Fruit fly (Drosophila melanogaster) whole organism, wandering third instar larva: ENCODE data around the gene CG32669.

Source experiments
- Abd-B ChIP-seq: fragments of >200 bp; optimal IDR thresholded peaks from 2 replicates; lab custom pipeline; 2017; ENCODE audit warnings: missing biosample characterization, missing genetic modification characterization
- CG32264 ChIP-seq: fragments of 200-800 bp; sonication (Bioruptor generic); optimal IDR thresholded peaks from 2 replicates; lab custom pipeline; 2016; ENCODE audit warnings: missing biosample characterization, missing genetic modification characterization
- CG9705 ChIP-seq: fragments of 200-800 bp; sonication (Bioruptor generic); optimal IDR thresholded peaks from 2 replicates; lab custom pipeline; 2018; ENCODE audit warnings: missing biosample characterization, mild to moderate bottlenecking, missing genetic modification characterization
- CrebA ChIP-seq: fragments of 200-800 bp; sonication (Bioruptor generic); optimal IDR thresholded peaks from 2 replicates; lab custom pipeline; 2016; ENCODE audit warnings: missing biosample characterization, mild to moderate bottlenecking, missing genetic modification characterization, borderline replicate concordance
- Dif ChIP-seq: fragments of 200-275, 200-300 bp; sonication (Bioruptor generic); optimal IDR thresholded peaks from 2 replicates; lab custom pipeline; 2018; ENCODE audit warnings: missing biosample characterization, missing genetic modification characterization; ENCODE audit not compliant: partially characterized antibody
- GATAd ChIP-seq: sonication (Bioruptor generic); optimal IDR thresholded peaks from 2 replicates; lab custom pipeline; 2016; ENCODE audit warnings: missing biosample characterization, missing genetic modification characterization
- HLH106 ChIP-seq: fragments of 200-800 bp; optimal IDR thresholded peaks from 3 replicates; lab custom pipeline; 2019; ENCODE audit warnings: missing biosample characterization, mild to moderate bottlenecking, missing genetic modification characterization, moderate library complexity
- Hnf4 ChIP-seq: fragments of 200-800 bp; sonication (Bioruptor generic); optimal IDR thresholded peaks from 2 replicates; lab custom pipeline; 2016; ENCODE audit warnings: missing biosample characterization, mild to moderate bottlenecking, missing genetic modification characterization
- Hr78 ChIP-seq: fragments of >200 bp; optimal IDR thresholded peaks from 2 replicates; lab custom pipeline; 2017; ENCODE audit warnings: missing biosample characterization, missing genetic modification characterization
- Hr83 ChIP-seq: fragments of 200-300 bp; sonication (Bioruptor generic); optimal IDR thresholded peaks from 2 replicates; lab custom pipeline; 2016; ENCODE audit warnings: missing biosample characterization, mild to moderate bottlenecking, missing genetic modification characterization, moderate library complexity; ENCODE audit not compliant: poor library complexity, severe bottlenecking
- Jra ChIP-seq: sonication (Bioruptor generic); optimal IDR thresholded peaks from 2 replicates; lab custom pipeline; 2016; ENCODE audit warnings: missing biosample characterization, missing genetic modification characterization
- Mio ChIP-seq: sonication (Bioruptor generic); optimal IDR thresholded peaks from 2 replicates; lab custom pipeline; 2016; ENCODE audit warnings: missing biosample characterization, missing genetic modification characterization
- Myc ChIP-seq: fragments of >200 bp; optimal IDR thresholded peaks from 2 replicates; lab custom pipeline; 2017
- OdsH ChIP-seq: fragments of 200-800 bp; sonication (Bioruptor generic); optimal IDR thresholded peaks from 2 replicates; lab custom pipeline; 2016; ENCODE audit warnings: missing biosample characterization, mild to moderate bottlenecking, missing genetic modification characterization
- Rel ChIP-seq, 2 experiments: fragments of 200-800 bp; sonication (Bioruptor generic) in 1 of 2; optimal IDR thresholded peaks; 2 replicates in 1 of 2; 3 replicates in 1 of 2; lab custom pipeline; 2016 to 2019; ENCODE audit warnings: mild to moderate bottlenecking in 2 of 2, missing biosample characterization in 2 of 2, missing genetic modification characterization in 2 of 2, moderate library complexity in 1 of 2
- Sp1 ChIP-seq: fragments of 200-800 bp; sonication (Bioruptor generic); optimal IDR thresholded peaks from 3 replicates; lab custom pipeline; 2019; ENCODE audit warnings: missing biosample characterization, mild to moderate bottlenecking, missing genetic modification characterization, moderate library complexity
- Vsx2 ChIP-seq: fragments of 200-300, 225-300 bp; sonication (Bioruptor generic); optimal IDR thresholded peaks from 2 replicates; lab custom pipeline; 2018; ENCODE audit warnings: missing biosample characterization, missing genetic modification characterization; ENCODE audit not compliant: partially characterized antibody
- brk ChIP-seq: fragments of 200-800 bp; sonication (Bioruptor generic); optimal IDR thresholded peaks from 2 replicates; lab custom pipeline; 2016; ENCODE audit warnings: missing biosample characterization, mild to moderate bottlenecking, missing genetic modification characterization
- dmrt93B ChIP-seq: fragments of 200-800 bp; sonication (Bioruptor generic); optimal IDR thresholded peaks from 2 replicates; lab custom pipeline; 2018; ENCODE audit warnings: missing biosample characterization, mild to moderate bottlenecking, missing genetic modification characterization
- dsf ChIP-seq: sonication (Bioruptor generic); optimal IDR thresholded peaks from 2 replicates; lab custom pipeline; 2016; ENCODE audit warnings: missing biosample characterization, missing genetic modification characterization, borderline replicate concordance
- ey ChIP-seq: fragments of 200-800 bp; sonication (Bioruptor generic); optimal IDR thresholded peaks from 2 replicates; lab custom pipeline; 2016; ENCODE audit warnings: missing biosample characterization, missing genetic modification characterization
- foxo ChIP-seq, 2 experiments: fragments of 200-800 bp; sonication (Bioruptor generic); optimal IDR thresholded peaks; 2 replicates in 1 of 2; 3 replicates in 1 of 2; lab custom pipeline; 2016 to 2017; ENCODE audit warnings: missing biosample characterization in 2 of 2, missing genetic modification characterization in 2 of 2
- fru ChIP-seq: fragments of 200-800 bp; sonication (Bioruptor generic); optimal IDR thresholded peaks from 3 replicates; lab custom pipeline; 2016; ENCODE audit warnings: missing biosample characterization, mild to moderate bottlenecking, missing genetic modification characterization
- h ChIP-seq: fragments of 200-800 bp; sonication (Bioruptor generic); optimal IDR thresholded peaks from 3 replicates; lab custom pipeline; 2016; ENCODE audit warnings: missing biosample characterization, mild to moderate bottlenecking, missing genetic modification characterization
- jim ChIP-seq: fragments of 175-275, 200-325 bp; sonication (Bioruptor generic); optimal IDR thresholded peaks from 2 replicates; lab custom pipeline; 2016; ENCODE audit warnings: missing biosample characterization, mild to moderate bottlenecking, missing genetic modification characterization
- lola ChIP-seq: fragments of >200 bp; optimal IDR thresholded peaks from 2 replicates; lab custom pipeline; 2017; ENCODE audit warnings: missing biosample characterization, missing genetic modification characterization
- pan ChIP-seq: fragments of >200 bp; optimal IDR thresholded peaks from 2 replicates; lab custom pipeline; 2017
- psq ChIP-seq: fragments of 200-800 bp; sonication (Bioruptor generic); optimal IDR thresholded peaks from 3 replicates; lab custom pipeline; 2017; ENCODE audit warnings: missing biosample characterization, mild to moderate bottlenecking, missing genetic modification characterization, moderate library complexity
- rgr ChIP-seq: fragments of 200-800 bp; sonication (Bioruptor generic); optimal IDR thresholded peaks from 3 replicates; lab custom pipeline; 2016; ENCODE audit warnings: missing biosample characterization, mild to moderate bottlenecking, missing genetic modification characterization
- sage ChIP-seq: fragments of 200-800 bp; sonication (Bioruptor generic); optimal IDR thresholded peaks from 2 replicates; lab custom pipeline; 2016; ENCODE audit warnings: missing biosample characterization, mild to moderate bottlenecking, missing genetic modification characterization
- sv ChIP-seq: fragments of 200-800 bp; sonication (Bioruptor generic); optimal IDR thresholded peaks from 3 replicates; lab custom pipeline; 2016; ENCODE audit warnings: missing biosample characterization, missing genetic modification characterization
- tai ChIP-seq: sonication (Bioruptor generic); optimal IDR thresholded peaks from 2 replicates; lab custom pipeline; 2016; ENCODE audit warnings: missing biosample characterization, missing genetic modification characterization
- usp ChIP-seq: fragments of >200 bp; optimal IDR thresholded peaks from 2 replicates; lab custom pipeline; 2017; ENCODE audit warnings: missing biosample characterization, missing genetic modification characterization
- woc ChIP-seq: sonication (Bioruptor generic); optimal IDR thresholded peaks from 2 replicates; lab custom pipeline; 2016; ENCODE audit warnings: missing biosample characterization, mild to moderate bottlenecking, missing genetic modification characterization

The CG32669 gene

DNA sequence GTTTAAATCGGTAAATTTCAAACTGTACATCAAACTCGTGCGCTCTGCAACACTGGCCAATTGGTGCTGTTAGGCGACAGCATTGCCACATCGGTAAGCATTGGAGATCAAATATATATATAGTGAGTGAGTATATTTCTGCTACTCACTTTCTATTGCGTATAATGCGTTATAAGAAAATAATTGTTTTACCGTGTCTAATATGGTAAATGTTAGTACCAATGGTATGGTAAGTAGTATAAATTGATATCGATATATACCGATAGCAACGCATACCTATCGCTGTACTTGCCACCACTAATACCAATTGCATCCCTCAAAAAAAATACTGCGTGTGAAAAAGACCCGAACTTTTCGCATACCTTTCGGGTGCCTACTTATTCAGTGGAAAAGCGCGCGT lies 12.5 kb upstream of the CG32669 start, which contains the start of the genes sofe and CG2186 (continued):
- TF ChIP-seq HLH106: peak; percentile 58
- peak; percentile 30 for TF ChIP-seq Hr83 (GFP tag; lab: Kevin White, UChicago)
- TF ChIP-seq Rel (GFP tag; optimal IDR thresholded peaks at IDR 0.05; lab: Kevin White, UChicago): no peak
- peak; percentile 73 for TF ChIP-seq Rel (tag; optimal IDR thresholded peaks at IDR 0.05; lab: Kevin White, UChicago)

- TF ChIP-seq Hr78 (GFP tag; lab: Kevin White, UChicago) (no peak), Hr83 (GFP tag; lab: Kevin White, UChicago) (no peak), GATAd (GFP tag; lab: Kevin White, UChicago) (no peak), pan (no peak), Vsx2 (no peak), HLH106 (no peak), Dif (GFP tag; lab: Kevin White, UChicago) (no peak), sv (GFP tag; lab: Kevin White, UChicago) (no peak), brk (GFP tag; lab: Kevin White, UChicago) (no peak), CrebA (GFP tag; lab: Kevin White, UChicago) (no peak), sage (GFP tag; lab: Kevin White, UChicago) (no peak)
- TF ChIP-seq, all 38 proteins: peak for 0
These were observed 9.8 kb upstream of the CG32669 start, which contains the start of gene feo for dm6 chrX:10854686-10855085. TSS of gene feo (minus strand) at chrX:10854869.

dm6 chrX:10848565-10848964 lies 3.7 kb upstream of the CG32669 start, which contains the start of gene CG2202:
TSS of gene CG2202 (plus strand) at chrX:10848757.
- no peak for TF ChIP-seq Hr83 (GFP tag; lab: Kevin White, UChicago)
- TF ChIP-seq Dif (GFP tag; lab: Kevin White, UChicago): no peak
- TF ChIP-seq rgr (GFP tag; lab: Kevin White, UChicago): peak; percentile 11
- no peak for TF ChIP-seq dsf (GFP tag; lab: Kevin White, UChicago)
- TF ChIP-seq, all 38 proteins: peak for 1

dm6 chrX:10847447-10847846 lies 2.6 kb upstream of the CG32669 start:
- TF ChIP-seq Hnf4 (GFP tag; lab: Kevin White, UChicago): no peak
- no peak for TF ChIP-seq Abd-B (GFP tag; lab: Kevin White, UChicago)
- no peak for TF ChIP-seq CrebA (GFP tag; lab: Kevin White, UChicago)
- TF ChIP-seq Mio (GFP tag; lab: Kevin White, UChicago): no peak
- TF ChIP-seq Dif (GFP tag; lab: Kevin White, UChicago): no peak
- no peak for TF ChIP-seq h (GFP tag; lab: Kevin White, UChicago)
- TF ChIP-seq brk (GFP tag; lab: Kevin White, UChicago): no peak
- TF ChIP-seq, all 38 proteins: peak for 0

DNA sequence GAGAGGGAATG lies 2.4 kb upstream of the CG32669 start, which contains the start of gene Pgls:
Pgls (plus strand) TSS at position 3 of the 11 bp plus-strand sequence.
- TF ChIP-seq Hr78 (GFP tag; lab: Kevin White, UChicago): no peak
- no peak for TF ChIP-seq foxo (GFP tag; optimal IDR thresholded peaks at IDR 0.05; lab: Kevin White, UChicago)
- TF ChIP-seq dmrt93B (GFP tag; lab: Kevin White, UChicago): no peak

DNA sequence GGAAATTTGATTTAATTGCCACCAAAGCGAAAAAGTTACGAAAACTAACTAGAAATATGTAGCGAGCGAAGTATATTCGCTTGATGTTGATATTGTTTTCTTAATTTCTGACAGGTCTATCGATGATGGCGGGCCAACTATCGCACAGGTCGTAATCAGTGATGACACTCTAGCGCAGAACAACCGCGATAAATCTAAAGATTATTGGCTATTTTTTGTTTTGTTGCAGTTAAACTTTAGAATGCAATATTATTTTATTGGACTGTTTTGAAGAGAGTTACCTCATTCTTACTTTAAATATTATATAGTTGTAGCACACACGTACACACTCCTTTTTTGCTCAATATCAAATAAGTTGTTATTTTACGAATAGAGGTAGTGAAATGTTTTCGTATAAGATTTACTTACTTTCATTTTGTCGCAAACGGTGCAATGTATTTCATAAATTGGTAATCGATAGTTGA lies 2.1 kb upstream of the CG32669 start, which contains the start of gene sbr:
sbr (minus strand) TSS at position 121 of the 464 bp plus-strand sequence.
- TF ChIP-seq Hr78 (GFP tag; lab: Kevin White, UChicago) (no peak), dsf (GFP tag; lab: Kevin White, UChicago) (no peak), CrebA (GFP tag; lab: Kevin White, UChicago) (no peak), GATAd (GFP tag; lab: Kevin White, UChicago) (no peak), Rel (GFP tag; optimal IDR thresholded peaks at IDR 0.05; lab: Kevin White, UChicago) (no peak), Rel (tag; optimal IDR thresholded peaks at IDR 0.05; lab: Kevin White, UChicago) (no peak), ey (GFP tag; lab: Kevin White, UChicago) (peak; percentile 11), dmrt93B (GFP tag; lab: Kevin White, UChicago) (no peak), foxo (GFP tag; optimal IDR thresholded peaks at IDR 0.05; lab: Kevin White, UChicago) (peak in 1 of 2 experiments; percentile 31), psq (peak; percentile 8), Dif (GFP tag; lab: Kevin White, UChicago) (no peak), HLH106 (peak; percentile 57), CG9705 (no peak), Hr83 (GFP tag; lab: Kevin White, UChicago) (no peak), Abd-B (GFP tag; lab: Kevin White, UChicago) (no peak), lola (no peak), Hnf4 (GFP tag; lab: Kevin White, UChicago) (no peak), Myc (lab: Kevin White, UChicago) (peak; percentile 76), usp (GFP tag; lab: Kevin White, UChicago) (no peak), fru (GFP tag; lab: Kevin White, UChicago) (peak; percentile 28), tai (GFP tag; lab: Kevin White, UChicago) (no peak), woc (GFP tag; lab: Kevin White, UChicago) (peak; percentile 71), Jra (no peak), h (GFP tag; lab: Kevin White, UChicago) (peak; percentile 53), rgr (GFP tag; lab: Kevin White, UChicago) (peak; percentile 51), pan (no peak), OdsH (GFP tag; lab: Kevin White, UChicago) (no peak), sv (GFP tag; lab: Kevin White, UChicago) (no peak), jim (GFP tag; lab: Kevin White, UChicago) (no peak), sage (GFP tag; lab: Kevin White, UChicago) (no peak), CG32264 (no peak), Sp1 (peak; percentile 18)
